Worm (Caenorhabditis elegans): ENCODE measurements around the gene srw-100.

The srw-100 gene

DNA sequence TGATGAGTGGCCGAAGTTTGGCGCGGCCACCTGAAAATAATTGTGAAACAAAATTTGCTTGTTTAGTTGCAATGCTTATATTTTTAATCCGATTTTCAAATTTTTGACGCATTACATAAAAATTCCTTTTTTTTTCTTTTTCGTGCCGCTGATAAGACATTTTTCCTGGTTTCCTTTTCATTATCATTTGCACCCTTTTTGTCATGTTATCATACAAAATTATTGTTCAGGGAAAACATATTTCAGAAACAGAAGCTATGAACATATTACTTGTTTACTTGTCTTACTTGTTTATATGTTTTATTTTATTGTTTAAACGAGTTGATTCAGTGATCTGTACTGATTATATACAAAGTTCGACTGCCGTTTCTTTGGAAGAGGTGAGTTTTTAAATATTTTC lies 49.7 kb downstream of the srw-100 start, which contains the start of gene clec-205:
clec-205 (plus strand) TSS at position 212 of the 400 bp plus-strand sequence.
- TF ChIP-seq snpc-4 (tag; optimal IDR thresholded peaks at IDR 0.05), result no peak
- no peak for TF ChIP-seq nhr-28 (tag; optimal IDR thresholded peaks at IDR 0.05)
- no peak for TF ChIP-seq flh-1 (GFP tag; optimal IDR thresholded peaks at IDR 0.05)
- TF ChIP-seq ham-2 (GFP tag; optimal IDR thresholded peaks at IDR 0.05), result no peak
- TF ChIP-seq mab-5 (tag; optimal IDR thresholded peaks at IDR 0.05), result no peak
- TF ChIP-seq ceh-43 (GFP tag; optimal IDR thresholded peaks at IDR 0.05), result no peak

Measured in whole organism, mixed stage, embryonic.